Worm (Caenorhabditis elegans): ENCODE data around the gene T04F8.2.
"Not testable (repeated sequence)": the region's sequence is repeated elsewhere in the genome, so short reads cannot be mapped to it uniquely, and the experiment has no call there.

The T04F8.2 gene

ce11 chrX:11662557-11662956 is 6.2 kb upstream of the T04F8.2 start:
- TF ChIP-seq unc-62 (GFP tag; optimal IDR thresholded peaks at IDR 0.05): no peak

- TF ChIP-seq unc-62 (GFP tag; optimal IDR thresholded peaks at IDR 0.05): no peak
Measured at ce11 chrX:11662069-11662468, 5.7 kb upstream of the T04F8.2 start.

ce11 chrX:11661625-11662024 is 5.3 kb upstream of the T04F8.2 start, which contains the start of gene sfxn-1.5:
TSS of gene sfxn-1.5 (minus strand) at chrX:11661660.
- TF ChIP-seq unc-62 (GFP tag; optimal IDR thresholded peaks at IDR 0.05): no peak

ce11 chrX:11658331-11658730 is 2.0 kb upstream of the T04F8.2 start, which contains the start of gene T04F8.3:
TSS of gene T04F8.3 (plus strand) at chrX:11658631.
- no peak for TF ChIP-seq unc-62 (GFP tag; optimal IDR thresholded peaks at IDR 0.05)

ce11 chrX:11650751-11651150 is 5.6 kb downstream of the T04F8.2 start, which contains the start of gene cutl-11:
TSS of gene cutl-11 (minus strand) at chrX:11650851.
- no peak for TF ChIP-seq unc-62 (GFP tag; optimal IDR thresholded peaks at IDR 0.05)

DNA sequence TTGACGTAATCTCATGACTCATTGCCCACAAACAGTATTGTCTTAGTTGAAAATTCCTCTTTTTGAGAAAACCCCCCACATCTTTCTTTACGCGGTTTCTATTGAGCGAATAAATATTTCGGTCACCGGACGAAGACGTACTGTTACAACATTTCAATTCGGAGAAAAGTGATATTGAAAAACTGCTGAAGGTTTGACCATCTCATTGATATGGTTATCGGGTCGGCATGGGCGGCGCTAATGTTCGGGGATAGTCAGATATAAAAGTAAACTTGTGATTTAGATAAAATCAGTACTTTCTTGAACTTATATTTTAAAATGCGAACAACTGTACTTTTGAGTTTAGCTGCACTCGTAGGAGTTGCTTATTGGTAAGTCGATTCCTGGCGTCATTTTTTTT is 9.2 kb downstream of the T04F8.2 start, which contains the start of gene T04F8.8:
TSS of gene T04F8.8 (plus strand) at position 301 of the 400 bp plus-strand sequence.
- TF ChIP-seq unc-62 (GFP tag; optimal IDR thresholded peaks at IDR 0.05): no peak

ce11 chrX:11645517-11645916 is 10.9 kb downstream of the T04F8.2 start:
- TF ChIP-seq unc-62 (GFP tag; optimal IDR thresholded peaks at IDR 0.05): no peak

ce11 chrX:11643767-11644235 is 12.6 kb downstream of the T04F8.2 start, which contains the start of gene sto-4:
TSS of gene sto-4 (plus strand) at chrX:11644126.
- not testable (repeated sequence) for TF ChIP-seq unc-62 (GFP tag; optimal IDR thresholded peaks at IDR 0.05)

- no peak for TF ChIP-seq unc-62 (GFP tag; optimal IDR thresholded peaks at IDR 0.05)
Measured at ce11 chrX:11641562-11641961, 14.8 kb downstream of the T04F8.2 start.

ce11 chrX:11640463-11640995 is 15.8 kb downstream of the T04F8.2 start:
- TF ChIP-seq unc-62 (GFP tag; optimal IDR thresholded peaks at IDR 0.05): no peak

ce11 chrX:11638987-11639386 is 17.4 kb downstream of the T04F8.2 start:
- TF ChIP-seq unc-62 (GFP tag; optimal IDR thresholded peaks at IDR 0.05): no peak

DNA sequence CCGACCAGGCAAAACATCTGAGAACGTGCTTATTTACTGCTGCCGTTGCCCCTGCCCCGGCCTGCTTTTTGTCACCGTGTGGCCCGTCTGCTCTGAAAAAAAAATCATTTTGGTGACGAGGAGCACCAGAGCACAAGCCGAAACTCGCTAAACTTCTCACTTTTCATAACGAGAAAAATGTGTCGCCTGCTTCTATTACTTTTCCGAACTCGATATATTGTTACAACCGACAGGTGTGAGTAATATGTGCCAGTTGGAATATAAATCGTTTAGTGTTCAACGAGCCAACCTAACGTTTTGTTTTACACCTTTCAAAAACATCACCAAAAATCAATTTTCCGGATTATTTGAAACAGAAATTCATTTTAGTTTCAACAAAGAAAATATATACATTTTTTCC is 18.6 kb downstream of the T04F8.2 start:
- TF ChIP-seq unc-62 (GFP tag; optimal IDR thresholded peaks at IDR 0.05): no peak

DNA sequence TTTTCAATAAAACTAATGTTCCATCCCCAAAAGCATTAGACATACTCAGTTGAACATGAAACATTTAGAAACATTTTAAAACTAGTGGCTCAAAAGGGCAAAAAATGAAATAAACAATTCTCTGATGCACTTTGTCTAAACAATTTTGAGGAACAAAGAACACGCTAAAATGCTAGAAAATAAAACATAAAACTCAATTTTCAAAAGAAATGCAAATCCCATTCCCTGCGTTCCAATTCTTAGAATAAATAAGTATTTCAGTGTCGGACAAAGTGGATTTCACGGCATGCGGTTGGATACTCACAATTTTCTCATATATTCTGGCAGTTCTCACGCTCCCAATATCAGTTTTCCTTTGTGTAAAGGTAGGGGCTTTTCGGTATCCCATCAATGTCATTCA is 23.1 kb downstream of the T04F8.2 start:
- no peak for TF ChIP-seq unc-62 (GFP tag; optimal IDR thresholded peaks at IDR 0.05)

DNA sequence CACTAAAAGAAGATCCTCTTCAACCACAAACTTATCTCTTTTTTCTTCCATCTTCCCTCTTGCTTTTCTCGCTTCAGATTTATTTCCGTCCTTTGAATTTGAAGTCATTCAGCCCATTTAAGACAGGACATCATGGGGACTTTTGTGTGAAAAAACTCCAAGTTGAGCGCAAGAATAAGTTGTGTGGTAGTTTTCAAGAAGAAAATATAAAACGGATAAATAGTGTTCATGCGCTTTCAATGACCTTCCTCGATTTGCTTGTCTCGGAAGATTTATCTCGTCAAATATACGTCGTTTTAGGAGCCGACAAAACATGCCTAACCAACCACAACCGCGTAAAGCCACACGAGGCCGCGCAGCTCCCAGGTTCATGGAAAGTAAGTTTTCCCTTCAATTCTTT is 24.3 kb downstream of the T04F8.2 start, which contains the start of gene sto-6:
TSS of gene sto-6 (plus strand) at position 301 of the 400 bp plus-strand sequence.
- no peak for TF ChIP-seq unc-62 (GFP tag; optimal IDR thresholded peaks at IDR 0.05)

DNA sequence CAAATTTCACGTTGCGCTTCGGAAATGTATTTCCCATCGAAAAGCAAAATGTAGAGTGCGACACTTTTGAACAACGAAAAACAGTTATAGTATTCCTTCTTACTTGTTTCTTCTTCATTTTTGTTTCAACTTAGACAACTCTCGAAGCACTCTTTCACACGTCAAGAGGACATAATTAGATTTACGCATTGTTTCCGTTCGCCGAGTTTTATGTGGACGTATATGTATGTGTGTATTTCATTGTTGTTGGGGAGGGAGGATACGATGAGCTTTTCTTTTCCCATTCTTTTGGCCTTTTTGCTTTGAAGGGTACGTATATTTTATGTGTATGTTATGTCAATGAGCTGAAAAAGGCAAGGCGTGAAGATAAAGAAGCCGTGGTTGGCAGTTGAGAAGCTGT is 25.9 kb downstream of the T04F8.2 start:
- TF ChIP-seq unc-62 (GFP tag; optimal IDR thresholded peaks at IDR 0.05): no peak

DNA sequence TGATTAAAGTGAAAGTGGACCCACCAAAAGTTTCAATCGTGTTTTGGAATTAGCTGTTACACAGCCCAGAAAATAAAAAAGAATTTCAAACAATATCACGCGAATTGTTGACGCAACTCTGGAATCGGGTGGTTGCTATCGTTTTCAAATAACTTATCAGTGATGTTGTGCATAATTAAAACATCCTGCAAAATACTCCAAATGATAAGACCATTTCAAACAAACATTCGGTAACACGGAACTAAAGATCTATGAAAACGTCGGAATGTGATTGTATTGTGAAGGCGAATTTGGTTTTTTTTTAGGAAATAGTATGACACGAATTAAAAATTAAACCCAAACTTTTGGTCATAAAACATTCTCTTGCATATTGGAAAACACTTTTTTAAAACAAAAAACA is 27.8 kb downstream of the T04F8.2 start, which contains the start of gene spp-30:
TSS of gene spp-30 (minus strand) at position 101 of the 400 bp plus-strand sequence.
- no peak for TF ChIP-seq unc-62 (GFP tag; optimal IDR thresholded peaks at IDR 0.05)

DNA sequence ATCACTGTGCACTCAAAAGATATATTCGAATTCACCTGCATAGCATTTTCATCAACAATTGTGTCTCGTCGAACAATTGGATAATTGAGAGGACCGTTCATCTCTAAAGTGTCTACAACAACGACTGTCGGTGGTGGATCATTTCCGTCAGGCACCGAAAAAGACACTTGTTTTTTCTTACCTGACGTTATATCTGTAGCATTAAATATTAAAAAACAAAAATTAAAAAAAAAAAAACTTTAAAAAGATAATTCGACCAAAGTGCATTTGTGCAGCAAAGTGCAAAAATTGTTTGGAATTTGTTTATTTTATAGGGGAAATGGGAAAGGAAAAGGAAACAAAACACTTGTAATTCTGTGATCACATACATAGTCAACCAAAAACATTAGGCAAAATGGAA is 29.4 kb downstream of the T04F8.2 start, which contains the start of gene twk-44:
TSS of gene twk-44 (minus strand) at position 101 of the 400 bp plus-strand sequence.
- no peak for TF ChIP-seq unc-62 (GFP tag; optimal IDR thresholded peaks at IDR 0.05)
